Fruit fly (Drosophila melanogaster): ENCODE data around the gene HBS1.
A peak's percentile ranks its signal among the peaks of the same experiment; 100 is the strongest.

The HBS1 gene

DNA sequence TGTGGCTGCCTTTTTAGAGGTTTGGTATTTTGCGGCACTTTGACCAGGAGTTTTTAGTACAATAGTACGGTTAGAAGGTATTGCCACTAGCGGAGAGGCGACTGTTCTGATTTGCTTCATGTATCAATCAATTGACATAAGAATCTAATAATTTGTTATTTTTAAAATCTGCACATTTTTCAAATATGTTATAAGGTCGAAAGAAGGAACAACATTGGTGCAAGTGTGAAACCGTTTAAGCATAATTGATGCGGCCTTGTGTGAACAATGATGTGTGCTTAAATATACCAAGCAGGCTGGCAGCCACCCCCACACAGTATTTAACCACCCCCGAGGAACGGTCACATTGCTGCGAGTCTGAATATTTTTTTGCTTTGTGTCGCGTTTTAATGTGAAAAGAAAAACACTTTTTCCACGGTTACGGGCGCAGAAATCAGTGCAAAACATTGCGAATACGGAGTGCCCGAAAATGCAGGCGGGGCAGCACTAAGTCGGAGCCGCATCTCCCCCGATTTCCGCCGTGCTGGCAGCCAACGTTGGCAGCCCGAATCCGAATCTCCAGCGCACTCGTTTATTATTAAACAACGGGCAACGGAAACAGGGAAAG lies at the start of gene HBS1, which contains the start of gene CG12025:
HBS1 (minus strand) TSS at position 120 of the 607 bp plus-strand sequence.
CG12025 (plus strand) TSS at position 310 of the 607 bp plus-strand sequence.
- TF ChIP-seq dl (GFP tag; optimal IDR thresholded peaks at IDR 0.05; ENCODE audit: insufficient read depth in 1 of 2, partially characterized antibody in 2 of 2) = no peak
- no peak for TF ChIP-seq pan (optimal IDR thresholded peaks at IDR 0.05)
- TF ChIP-seq tai (GFP tag; optimal IDR thresholded peaks at IDR 0.05) = no peak
- no peak for TF ChIP-seq br (GFP tag; optimal IDR thresholded peaks at IDR 0.05)
- no peak for TF ChIP-seq jim (GFP tag; optimal IDR thresholded peaks at IDR 0.05)
- TF ChIP-seq CrebA (GFP tag; optimal IDR thresholded peaks at IDR 0.05; ENCODE audit: borderline replicate concordance) = no peak
- TF ChIP-seq GATAd (GFP tag; optimal IDR thresholded peaks at IDR 0.05) = no peak
- peak; percentile 66 for TF ChIP-seq woc (GFP tag; optimal IDR thresholded peaks at IDR 0.05)
- TF ChIP-seq ey (GFP tag; optimal IDR thresholded peaks at IDR 0.05) = peak; percentile 55
- TF ChIP-seq Vsx2 (GFP tag; optimal IDR thresholded peaks at IDR 0.05; ENCODE audit: partially characterized antibody) = no peak
- TF ChIP-seq HLH106 (tag; optimal IDR thresholded peaks at IDR 0.05) = peak; percentile 71
- TF ChIP-seq dmrt93B (GFP tag; optimal IDR thresholded peaks at IDR 0.05) = peak; percentile 41
- no peak for TF ChIP-seq usp (GFP tag; optimal IDR thresholded peaks at IDR 0.05)
- TF ChIP-seq CG32264 (GFP tag; optimal IDR thresholded peaks at IDR 0.05) = no peak
- TF ChIP-seq rgr (GFP tag; optimal IDR thresholded peaks at IDR 0.05) = peak; percentile 32
- TF ChIP-seq CG9705 (GFP tag; optimal IDR thresholded peaks at IDR 0.05) = peak; percentile 45
- TF ChIP-seq Dif (GFP tag; optimal IDR thresholded peaks at IDR 0.05; ENCODE audit: partially characterized antibody) = no peak
- peak; percentile 44 for TF ChIP-seq Sp1 (GFP tag; optimal IDR thresholded peaks at IDR 0.05)
- TF ChIP-seq Dfd (GFP tag; optimal IDR thresholded peaks at IDR 0.05) = no peak
- TF ChIP-seq Hnf4 (GFP tag; optimal IDR thresholded peaks at IDR 0.05) = peak; percentile 16
- TF ChIP-seq Jra (GFP tag; optimal IDR thresholded peaks at IDR 0.05) = peak; percentile 13
- no peak for TF ChIP-seq lola (GFP tag; optimal IDR thresholded peaks at IDR 0.05)
- no peak for TF ChIP-seq psq (GFP tag; optimal IDR thresholded peaks at IDR 0.05)
- TF ChIP-seq OdsH (GFP tag; optimal IDR thresholded peaks at IDR 0.05) = no peak
- no peak for TF ChIP-seq Abd-B (GFP tag; optimal IDR thresholded peaks at IDR 0.05)
- peak; percentile 4 for TF ChIP-seq Hr78 (GFP tag; optimal IDR thresholded peaks at IDR 0.05)
- no peak for TF ChIP-seq Myc (optimal IDR thresholded peaks at IDR 0.05)
- no peak for TF ChIP-seq dsf (GFP tag; optimal IDR thresholded peaks at IDR 0.05; ENCODE audit: borderline replicate concordance)
- peak; percentile 14 for TF ChIP-seq fru (GFP tag; optimal IDR thresholded peaks at IDR 0.05)
- TF ChIP-seq sv (GFP tag; optimal IDR thresholded peaks at IDR 0.05) = peak; percentile 5
- no peak for TF ChIP-seq Rel (GFP tag; optimal IDR thresholded peaks at IDR 0.05)
- no peak for TF ChIP-seq Rel (tag; optimal IDR thresholded peaks at IDR 0.05)
- TF ChIP-seq Hr83 (GFP tag; optimal IDR thresholded peaks at IDR 0.05; ENCODE audit: poor library complexity, severe bottlenecking) = no peak
- peak in 1 of 2 experiments; percentile 59 for TF ChIP-seq foxo (GFP tag; optimal IDR thresholded peaks at IDR 0.05)
- TF ChIP-seq sage (GFP tag; optimal IDR thresholded peaks at IDR 0.05) = no peak
- TF ChIP-seq h (GFP tag; optimal IDR thresholded peaks at IDR 0.05) = peak; percentile 53
- no peak for TF ChIP-seq brk (GFP tag; optimal IDR thresholded peaks at IDR 0.05)
- no peak for TF ChIP-seq Mio (GFP tag; optimal IDR thresholded peaks at IDR 0.05)
- peak; percentile 53 for TF ChIP-seq N (GFP tag; optimal IDR thresholded peaks at IDR 0.05)

DNA sequence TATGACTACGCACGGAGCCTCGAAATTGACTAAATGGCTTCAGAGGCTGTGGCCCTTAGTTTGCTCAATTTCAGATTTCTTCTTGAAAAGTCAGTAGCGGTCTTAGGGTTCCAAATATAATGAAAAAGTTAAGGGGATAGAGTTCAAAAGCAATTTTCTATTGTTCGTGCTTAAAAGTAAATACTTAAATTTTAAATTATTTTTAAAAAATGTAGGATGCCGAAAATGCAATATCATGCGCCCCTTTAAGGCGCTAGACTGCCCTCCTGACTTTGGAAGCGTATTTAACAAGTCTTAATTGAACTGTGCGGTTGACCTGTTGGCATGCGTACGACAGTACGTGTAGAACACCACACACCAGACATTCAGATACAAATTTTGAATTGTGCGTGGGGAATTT lies 49.6 kb upstream of the HBS1 start:
- TF ChIP-seq CG9705 (GFP tag; optimal IDR thresholded peaks at IDR 0.05) (no peak), Hr78 (GFP tag; optimal IDR thresholded peaks at IDR 0.05) (no peak), psq (GFP tag; optimal IDR thresholded peaks at IDR 0.05) (no peak), lola (GFP tag; optimal IDR thresholded peaks at IDR 0.05) (no peak), Abd-B (GFP tag; optimal IDR thresholded peaks at IDR 0.05) (no peak), pan (optimal IDR thresholded peaks at IDR 0.05) (no peak), CrebA (GFP tag; optimal IDR thresholded peaks at IDR 0.05; ENCODE audit: borderline replicate concordance) (no peak), Dfd (GFP tag; optimal IDR thresholded peaks at IDR 0.05) (no peak), Sp1 (GFP tag; optimal IDR thresholded peaks at IDR 0.05) (no peak)

All from whole organism, wandering third instar larva.